Fruit fly (Drosophila melanogaster) whole organism, embryonic: Measurements from ENCODE around the gene Top3alpha.

ENCODE experiments used
- Asciz ChIP-seq: fragments of 200-800 bp; sonication (Bioruptor generic); optimal IDR thresholded peaks from 2 replicates; lab custom pipeline; 2017; ENCODE audit warnings: missing biosample characterization, mild to moderate bottlenecking, missing genetic modification characterization, missing genetic modification reagents
- BtbVII ChIP-seq: fragments of 200-800 bp; sonication (Bioruptor generic); optimal IDR thresholded peaks from 3 replicates; lab custom pipeline; 2017; ENCODE audit warnings: missing biosample characterization, mild to moderate bottlenecking, missing genetic modification characterization
- CG10267 ChIP-seq: fragments of 200-800 bp; sonication (Bioruptor generic); optimal IDR thresholded peaks from 2 replicates; lab custom pipeline; 2018; ENCODE audit warnings: missing biosample characterization, mild to moderate bottlenecking, missing genetic modification characterization, moderate library complexity
- CG10274 ChIP-seq: fragments of 200-800 bp; sonication (Bioruptor generic); optimal IDR thresholded peaks from 3 replicates; lab custom pipeline; 2017; ENCODE audit warnings: missing biosample characterization, mild to moderate bottlenecking, missing genetic modification characterization
- CG10979 ChIP-seq: fragments of 200-800 bp; sonication (Bioruptor generic); optimal IDR thresholded peaks from 2 replicates; lab custom pipeline; 2018; ENCODE audit warnings: missing biosample characterization, mild to moderate bottlenecking, missing genetic modification characterization, moderate library complexity
- CG11695 ChIP-seq: fragments of 200-800 bp; sonication (Bioruptor generic); IDR thresholded peaks from 3 replicates; pipeline ENCODE4 v1.3.6; 2022; ENCODE audit warnings: missing biosample characterization, missing genetic modification characterization
- CG15269 ChIP-seq: fragments of 200-800 bp; sonication (Bioruptor generic); optimal IDR thresholded peaks from 2 replicates; lab custom pipeline; 2018; ENCODE audit warnings: missing biosample characterization, mild to moderate bottlenecking, missing genetic modification characterization, moderate library complexity
- CG3838 ChIP-seq: fragments of 200-800 bp; sonication (Bioruptor generic); optimal IDR thresholded peaks from 3 replicates; lab custom pipeline; 2016; ENCODE audit warnings: missing biosample characterization, missing genetic modification characterization
- CG6175 ChIP-seq: fragments of 200-800 bp; sonication (Bioruptor generic); IDR thresholded peaks from 3 replicates; pipeline ENCODE4 v1.3.6; 2022; ENCODE audit warnings: missing biosample characterization, missing genetic modification characterization
- CG7745 ChIP-seq: fragments of 200-800 bp; sonication (Bioruptor generic); optimal IDR thresholded peaks from 2 replicates; lab custom pipeline; 2018; ENCODE audit warnings: missing biosample characterization, mild to moderate bottlenecking, missing genetic modification characterization, moderate library complexity
- CG7987 ChIP-seq: fragments of 200-800 bp; sonication (Bioruptor generic); optimal IDR thresholded peaks from 2 replicates; lab custom pipeline; 2018; ENCODE audit warnings: missing biosample characterization, mild to moderate bottlenecking, missing genetic modification characterization, moderate library complexity
- CG9727 ChIP-seq: fragments of 200-800 bp; sonication (Bioruptor generic); optimal IDR thresholded peaks from 3 replicates; lab custom pipeline; 2017; ENCODE audit warnings: missing biosample characterization, mild to moderate bottlenecking, missing genetic modification characterization
- Elba2 ChIP-seq: fragments of 200-800 bp; sonication (Bioruptor generic); optimal IDR thresholded peaks from 3 replicates; lab custom pipeline; 2016; ENCODE audit warnings: missing biosample characterization, missing genetic modification characterization
- H15 ChIP-seq: fragments of 200-800 bp; sonication (Bioruptor generic); IDR thresholded peaks from 3 replicates; pipeline ENCODE4 v1.3.6; 2022; ENCODE audit warnings: missing biosample characterization, missing genetic modification characterization
- H2.0 ChIP-seq: fragments of 200-800 bp; sonication (Bioruptor generic); IDR thresholded peaks from 2 replicates; pipeline ENCODE4 v1.3.6; 2022; ENCODE audit warnings: missing biosample characterization, missing genetic modification characterization
- HLHmδ ChIP-seq: fragments of 200-800 bp; sonication (Bioruptor generic); optimal IDR thresholded peaks from 2 replicates; lab custom pipeline; 2018; ENCODE audit warnings: missing biosample characterization, mild to moderate bottlenecking, missing genetic modification characterization, moderate library complexity
- Jarid2 ChIP-seq: fragments of 200-800 bp; sonication (Bioruptor generic); optimal IDR thresholded peaks from 3 replicates; lab custom pipeline; 2017; ENCODE audit warnings: mild to moderate bottlenecking, missing biosample characterization, missing genetic modification reagents, missing genetic modification characterization
- MTF-1 ChIP-seq: fragments of 200-800 bp; sonication (Bioruptor generic); optimal IDR thresholded peaks from 2 replicates; lab custom pipeline; 2018; ENCODE audit warnings: missing biosample characterization, mild to moderate bottlenecking, missing genetic modification characterization, borderline replicate concordance
- NC2α ChIP-seq: fragments of 200-800 bp; sonication (Bioruptor generic); optimal IDR thresholded peaks from 2 replicates; lab custom pipeline; 2016; ENCODE audit warnings: missing biosample characterization, missing genetic modification characterization
- NFAT ChIP-seq: fragments of 200-800 bp; sonication (Bioruptor generic); IDR thresholded peaks from 2 replicates; pipeline ENCODE4 v1.3.6; 2022; ENCODE audit warnings: missing biosample characterization, missing genetic modification characterization
- Nf-YB ChIP-seq: fragments of 200-800 bp; sonication (Bioruptor generic); optimal IDR thresholded peaks from 3 replicates; lab custom pipeline; 2019; ENCODE audit warnings: missing biosample characterization, mild to moderate bottlenecking, missing genetic modification characterization, moderate library complexity
- Ptx1 ChIP-seq: fragments of 200-800 bp; sonication (Bioruptor generic); IDR thresholded peaks from 2 replicates; pipeline ENCODE4 v1.3.6; 2022; ENCODE audit warnings: missing biosample characterization, missing genetic modification characterization
- Side ChIP-seq: fragments of 200-800 bp; sonication (Bioruptor generic); optimal IDR thresholded peaks from 2 replicates; lab custom pipeline; 2016; ENCODE audit warnings: missing biosample characterization, missing genetic modification characterization
- Spps ChIP-seq: fragments of 200-800 bp; sonication (Bioruptor generic); optimal IDR thresholded peaks from 2 replicates; lab custom pipeline; 2018; ENCODE audit warnings: missing biosample characterization, mild to moderate bottlenecking, missing genetic modification characterization
- Stat92E ChIP-seq, 3 experiments: fragments of >200 bp in 2 of 3; fragments of 200-800 bp in 1 of 3; sonication (Bioruptor generic) in 1 of 3; optimal IDR thresholded peaks; 2 replicates each; lab custom pipeline; 2017 to 2019; ENCODE audit warnings: missing biosample characterization in 3 of 3, missing genetic modification characterization in 3 of 3, mild to moderate bottlenecking in 1 of 3, moderate library complexity in 1 of 3
- Trl ChIP-seq, 3 experiments: fragments of >200 bp in 2 of 3; fragments of 200-800 bp in 1 of 3; sonication (Bioruptor generic) in 1 of 3; optimal IDR thresholded peaks; 2 replicates in 1 of 3; 3 replicates in 2 of 3; lab custom pipeline; 2016 to 2017; ENCODE audit warnings: missing biosample characterization in 1 of 3, missing genetic modification characterization in 1 of 3
- ase ChIP-seq: fragments of 200-800 bp; sonication (Bioruptor generic); IDR thresholded peaks from 3 replicates; pipeline ENCODE4 v1.3.6; 2022; ENCODE audit warnings: missing biosample characterization, missing genetic modification characterization
- cg ChIP-seq: fragments of 200-800 bp; sonication (Bioruptor generic); optimal IDR thresholded peaks from 3 replicates; lab custom pipeline; 2019; ENCODE audit warnings: missing biosample characterization, mild to moderate bottlenecking, missing genetic modification characterization, moderate library complexity
- chinmo ChIP-seq: fragments of 200-800 bp; sonication (Bioruptor generic); IDR thresholded peaks from 4 replicates; pipeline ENCODE4 v1.3.6; 2022; ENCODE audit warnings: missing biosample characterization, missing genetic modification characterization; ENCODE audit not compliant: partially characterized antibody
- corto ChIP-seq: fragments of 200-800 bp; sonication (Bioruptor generic); optimal IDR thresholded peaks from 2 replicates; lab custom pipeline; 2016; ENCODE audit warnings: missing biosample characterization, mild to moderate bottlenecking, missing genetic modification characterization, moderate library complexity
- da ChIP-seq: fragments of 200-800 bp; sonication (Bioruptor generic); optimal IDR thresholded peaks from 2 replicates; lab custom pipeline; 2016; ENCODE audit warnings: missing biosample characterization, missing genetic modification characterization
- danr ChIP-seq: fragments of 200-800 bp; sonication (Bioruptor generic); IDR thresholded peaks from 2 replicates; pipeline ENCODE4 v1.3.6; 2022; ENCODE audit warnings: missing biosample characterization, missing genetic modification characterization
- dysf ChIP-seq: fragments of 200-800 bp; sonication (Bioruptor generic); IDR thresholded peaks from 3 replicates; pipeline ENCODE4 v1.3.6; 2022; ENCODE audit warnings: missing biosample characterization, missing genetic modification characterization
- ems ChIP-seq: fragments of 200-800 bp; sonication (Bioruptor generic); optimal IDR thresholded peaks from 3 replicates; lab custom pipeline; 2016; ENCODE audit warnings: missing biosample characterization, missing genetic modification characterization
- ftz-f1 ChIP-seq: fragments of 200-800 bp; sonication (Bioruptor generic); optimal IDR thresholded peaks from 2 replicates; lab custom pipeline; 2016; ENCODE audit warnings: missing biosample characterization, missing genetic modification characterization
- lbe ChIP-seq: fragments of 200-800 bp; sonication (Bioruptor generic); optimal IDR thresholded peaks from 2 replicates; lab custom pipeline; 2016; ENCODE audit warnings: missing biosample characterization, mild to moderate bottlenecking, missing genetic modification characterization
- maf-S ChIP-seq: fragments of 200-800 bp; sonication (Bioruptor generic); optimal IDR thresholded peaks from 2 replicates; lab custom pipeline; 2016; ENCODE audit warnings: missing biosample characterization, missing genetic modification characterization
- mirr ChIP-seq: fragments of 200-800 bp; sonication (Bioruptor generic); optimal IDR thresholded peaks from 3 replicates; lab custom pipeline; 2018; ENCODE audit warnings: missing biosample characterization, mild to moderate bottlenecking, missing genetic modification characterization
- oc ChIP-seq: fragments of 200-800 bp; sonication (Bioruptor generic); optimal IDR thresholded peaks from 2 replicates; lab custom pipeline; 2018; ENCODE audit warnings: missing biosample characterization, mild to moderate bottlenecking, missing genetic modification characterization, moderate library complexity
- onecut ChIP-seq: fragments of 200-800 bp; sonication (Bioruptor generic); IDR thresholded peaks from 2 replicates; pipeline ENCODE4 v1.3.6; 2022; ENCODE audit warnings: missing biosample characterization, missing genetic modification characterization
- phol ChIP-seq: fragments of 200-800 bp; sonication (Bioruptor generic); optimal IDR thresholded peaks from 3 replicates; lab custom pipeline; 2018; ENCODE audit warnings: missing biosample characterization, mild to moderate bottlenecking, missing genetic modification characterization, moderate library complexity
- pros ChIP-seq: fragments of 200-800 bp; sonication (Bioruptor generic); optimal IDR thresholded peaks from 3 replicates; lab custom pipeline; 2019; ENCODE audit warnings: missing biosample characterization, mild to moderate bottlenecking, missing genetic modification characterization, moderate library complexity
- rib ChIP-seq: fragments of 200-800 bp; sonication (Bioruptor generic); IDR thresholded peaks from 2 replicates; pipeline ENCODE4 v1.3.6; 2022; ENCODE audit warnings: missing biosample characterization, missing genetic modification characterization
- run ChIP-seq: fragments of 200-800 bp; sonication (Bioruptor generic); optimal IDR thresholded peaks from 3 replicates; lab custom pipeline; 2018; ENCODE audit warnings: missing biosample characterization, mild to moderate bottlenecking, missing genetic modification characterization
- sna ChIP-seq: fragments of 200-800 bp; sonication (Bioruptor generic); IDR thresholded peaks from 2 replicates; pipeline ENCODE4 v1.3.6; 2022; ENCODE audit warnings: missing biosample characterization, missing genetic modification characterization; ENCODE audit not compliant: partially characterized antibody
- ttk ChIP-seq: fragments of 200-800 bp; sonication (Bioruptor generic); IDR thresholded peaks from 2 replicates; pipeline ENCODE4 v2.1.2; 2022; ENCODE audit warnings: missing biosample characterization, missing genetic modification characterization
- tx ChIP-seq: fragments of 200-800 bp; sonication (Bioruptor generic); optimal IDR thresholded peaks from 2 replicates; lab custom pipeline; 2016; ENCODE audit warnings: missing biosample characterization, missing genetic modification characterization
- vvl ChIP-seq: fragments of 200-800 bp; sonication (Bioruptor generic); IDR thresholded peaks from 2 replicates; pipeline ENCODE4 v1.3.6; 2022; ENCODE audit warnings: missing biosample characterization, missing genetic modification characterization
- zen ChIP-seq: fragments of 200-800 bp; sonication (Bioruptor generic); optimal IDR thresholded peaks from 3 replicates; lab custom pipeline; 2018; ENCODE audit warnings: missing biosample characterization, mild to moderate bottlenecking, missing genetic modification characterization, moderate library complexity
- zfh1 ChIP-seq: fragments of 200-800 bp; sonication (Bioruptor generic); IDR thresholded peaks from 3 replicates; pipeline ENCODE4 v1.3.6; 2022; ENCODE audit warnings: missing biosample characterization, missing genetic modification characterization

Top3alpha gene

DNA sequence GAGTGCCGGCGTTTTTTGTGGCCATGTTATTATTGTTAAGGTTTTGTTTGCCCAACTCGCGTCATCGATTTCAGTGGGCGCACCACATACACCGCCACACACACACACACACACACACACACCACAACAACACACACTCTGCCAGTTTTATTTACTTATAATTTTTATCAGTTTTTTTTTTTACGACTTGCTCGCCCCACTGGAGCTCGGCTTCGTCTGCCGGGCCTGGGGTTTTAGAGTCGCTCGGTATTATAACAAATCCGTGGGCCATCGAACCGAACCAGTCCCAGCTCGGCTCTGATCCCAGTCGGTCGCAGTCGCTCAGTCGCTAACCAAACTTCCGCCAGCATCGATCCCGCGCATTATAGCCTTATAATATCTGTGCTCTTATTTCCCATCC is 51.4 kb downstream of the Top3alpha start (continued):
- peak; percentile 49 for TF ChIP-seq Nf-YB (GFP tag; lab: Kevin White, UChicago)
- TF ChIP-seq CG15269 (tag; lab: Kevin White, UChicago), result no peak
- TF ChIP-seq CG3838 (GFP tag; lab: Kevin White, UChicago), result no peak
- no peak for TF ChIP-seq Spps
- TF ChIP-seq CG10274 (GFP tag; lab: Kevin White, UChicago), result no peak
- peak; percentile 31 for TF ChIP-seq Side (GFP tag; lab: Kevin White, UChicago)
- TF ChIP-seq ase (GFP tag; lab: Robert Waterston, UW), result no peak
- no peak for TF ChIP-seq CG6175
- peak; percentile 82 for TF ChIP-seq cg (GFP tag; lab: Kevin White, UChicago)
- no peak for TF ChIP-seq run (tag; lab: Kevin White, UChicago)
- peak; percentile 81 for TF ChIP-seq Jarid2 (GFP tag; lab: Kevin White, UChicago)
- TF ChIP-seq ftz-f1 (GFP tag; lab: Kevin White, UChicago), result no peak
- no peak for TF ChIP-seq zfh1 (GFP tag; lab: Robert Waterston, UW)
- no peak for TF ChIP-seq danr (GFP tag; lab: Robert Waterston, UW)
- TF ChIP-seq mirr (GFP tag; lab: Kevin White, UChicago), result peak; percentile 40
- no peak for TF ChIP-seq lbe (GFP tag; lab: Kevin White, UChicago)
- TF ChIP-seq BtbVII (GFP tag; lab: Kevin White, UChicago), result peak; percentile 56
- TF ChIP-seq ems, result no peak
- 0 out of 2 replicates have a peak, but pooled peaks have one; percentile 18 for TF ChIP-seq rib (GFP tag; lab: Robert Waterston, UW)
- TF ChIP-seq CG10979, result no peak
- TF ChIP-seq CG10267 (tag; lab: Kevin White, UChicago), result no peak
- TF ChIP-seq NFAT, result no peak
- TF ChIP-seq CG9727 (GFP tag; lab: Kevin White, UChicago), result no peak
- peak; percentile 69; the same call in 1 of the 2 replicates for TF ChIP-seq vvl (GFP tag; lab: Robert Waterston, UW)
- no peak for TF ChIP-seq da (GFP tag; lab: Kevin White, UChicago)
- no peak; the same call in 1 of the 2 replicates for TF ChIP-seq onecut (GFP tag; lab: Robert Waterston, UW)
- TF ChIP-seq phol, result no peak
- peak; percentile 88; the same call in 2 of the 4 replicates for TF ChIP-seq chinmo (GFP tag; lab: Robert Waterston, UW)
- TF ChIP-seq Elba2 (GFP tag; lab: Kevin White, UChicago), result no peak
- TF ChIP-seq dysf (GFP tag; lab: Robert Waterston, UW), result 0 out of 3 replicates have a peak, but pooled peaks have one; percentile 23
- TF ChIP-seq CG11695 (GFP tag; lab: Robert Waterston, UW), result no peak
- no peak for TF ChIP-seq H15 (GFP tag; lab: Robert Waterston, UW)
- TF ChIP-seq HLHmδ (GFP tag; lab: Kevin White, UChicago), result no peak
- no peak for TF ChIP-seq CG7987
- no peak for TF ChIP-seq H2.0 (GFP tag; lab: Robert Waterston, UW)
- TF ChIP-seq pros (GFP tag; lab: Kevin White, UChicago), result no peak
- TF ChIP-seq Stat92E (GFP tag; optimal IDR thresholded peaks at IDR 0.05; lab: Kevin White, UChicago), result peak in 1 of 3 experiments; percentile 41
- TF ChIP-seq NC2α (GFP tag; lab: Kevin White, UChicago), result no peak
- no peak for TF ChIP-seq tx (GFP tag; lab: Kevin White, UChicago)
- no peak for TF ChIP-seq sna (GFP tag; lab: Robert Waterston, UW)
- peak; percentile 35 for TF ChIP-seq corto
- TF ChIP-seq ttk (GFP tag; lab: Robert Waterston, UW), result no peak
- no peak for TF ChIP-seq MTF-1 (GFP tag; lab: Kevin White, UChicago)
- TF ChIP-seq Asciz, result no peak
- TF ChIP-seq maf-S (GFP tag; lab: Kevin White, UChicago), result no peak
- no peak for TF ChIP-seq zen (tag; lab: Kevin White, UChicago)
- peak; percentile 27 for TF ChIP-seq CG7745 (tag; lab: Kevin White, UChicago)
- TF ChIP-seq oc (tag; lab: Kevin White, UChicago), result peak; percentile 62
- no peak for TF ChIP-seq Trl (optimal IDR thresholded peaks at IDR 0.05; lab: Kevin White, UChicago)
- no peak for TF ChIP-seq Trl (GFP tag; optimal IDR thresholded peaks at IDR 0.05; lab: Kevin White, UChicago)
- no peak for TF ChIP-seq Ptx1 (GFP tag; lab: Robert Waterston, UW)
